Worm (Caenorhabditis elegans) whole organism, young adult: ENCODE data around the gene sad-1.

Experiments
- B0019.2 ChIP-seq: fragments of 200-800 bp; sonication (Bioruptor generic); conservative IDR thresholded peaks from 2 replicates; pipeline ENCODE4 v1.3.6; 2022; ENCODE audit warnings: missing genetic modification reagents, missing genetic modification characterization, missing compliant biosample characterization
- B0261.1 ChIP-seq: sonication (generic microtip); optimal IDR thresholded peaks from 2 replicates; lab custom pipeline; 2016; ENCODE audit warnings: mild to moderate bottlenecking, missing genetic modification characterization, moderate library complexity, missing compliant biosample characterization
- C17E4.6 ChIP-seq: fragments of 200-800 bp; sonication (Bioruptor generic); IDR thresholded peaks from 2 replicates; pipeline ENCODE4 v1.3.6; 2022; ENCODE audit warnings: missing genetic modification reagents, missing genetic modification characterization, missing compliant biosample characterization
- D2030.7 ChIP-seq: fragments of 200-800 bp; sonication (Bioruptor generic); IDR thresholded peaks from 2 replicates; pipeline ENCODE4 v1.3.6; 2022; ENCODE audit warnings: missing genetic modification reagents, missing genetic modification characterization, missing compliant biosample characterization
- F10E7.11 ChIP-seq: sonication (generic microtip); optimal IDR thresholded peaks from 2 replicates; lab custom pipeline; 2017; ENCODE audit warnings: mild to moderate bottlenecking, missing genetic modification characterization, moderate library complexity, missing compliant biosample characterization
- F49E8.2 ChIP-seq: sonication (generic microtip); optimal IDR thresholded peaks from 3 replicates; lab custom pipeline; 2017; ENCODE audit warnings: missing genetic modification characterization, mild to moderate bottlenecking, missing compliant biosample characterization, antibody characterized with exemption, moderate library complexity; ENCODE audit not compliant: insufficient read depth
- F55B11.4 ChIP-seq: sonication (generic microtip); optimal IDR thresholded peaks from 2 replicates; lab custom pipeline; 2016; ENCODE audit warnings: missing compliant biosample characterization, missing genetic modification characterization, borderline replicate concordance; ENCODE audit not compliant: insufficient read depth
- F57A8.1 ChIP-seq: fragments of 200-800 bp; sonication (Bioruptor generic); optimal IDR thresholded peaks from 2 replicates; lab custom pipeline; 2018; ENCODE audit warnings: mild to moderate bottlenecking, missing genetic modification characterization, moderate library complexity, missing compliant biosample characterization
- Y53G8AR.9 ChIP-seq: fragments of 200-800 bp; sonication (Bioruptor generic); conservative IDR thresholded peaks from 2 replicates; pipeline ENCODE4 v1.3.6; 2022; ENCODE audit warnings: missing genetic modification reagents, missing genetic modification characterization, missing compliant biosample characterization
- Y67H2A.10 ChIP-seq: fragments of 200-800 bp; sonication (Bioruptor generic); conservative IDR thresholded peaks from 2 replicates; pipeline ENCODE4 v1.3.6; 2022; ENCODE audit warnings: missing genetic modification reagents, missing genetic modification characterization, missing compliant biosample characterization
- Y79H2A.3 ChIP-seq: fragments of 200-800 bp; sonication (Bioruptor generic); conservative IDR thresholded peaks from 2 replicates; pipeline ENCODE4 v1.3.6; 2022; ENCODE audit warnings: missing genetic modification reagents, missing genetic modification characterization, missing compliant biosample characterization
- atf-7 ChIP-seq: sonication (generic microtip); optimal IDR thresholded peaks from 2 replicates; lab custom pipeline; 2017; ENCODE audit warnings: mild to moderate bottlenecking, missing genetic modification characterization, missing compliant biosample characterization
- bed-1 ChIP-seq: fragments of 200-800 bp; sonication (Bioruptor generic); IDR thresholded peaks from 2 replicates; pipeline ENCODE4 v1.3.6; 2022; ENCODE audit warnings: missing genetic modification reagents, missing genetic modification characterization, missing compliant biosample characterization
- bed-2 ChIP-seq: fragments of 200-800 bp; sonication (Bioruptor generic); IDR thresholded peaks from 2 replicates; pipeline ENCODE4 v1.3.6; 2022; ENCODE audit warnings: missing genetic modification reagents, missing genetic modification characterization, missing compliant biosample characterization
- ceh-100 ChIP-seq: fragments of 200-800 bp; sonication (Bioruptor generic); IDR thresholded peaks from 2 replicates; pipeline ENCODE4 v1.3.6; 2022; ENCODE audit warnings: missing genetic modification reagents, missing genetic modification characterization, missing compliant biosample characterization
- ceh-40 ChIP-seq: fragments of 200-800 bp; sonication (Bioruptor generic); IDR thresholded peaks from 2 replicates; pipeline ENCODE4 v1.3.6; 2022; ENCODE audit warnings: missing genetic modification characterization, missing compliant biosample characterization
- chd-7 ChIP-seq: sonication (generic microtip); optimal IDR thresholded peaks from 2 replicates; lab custom pipeline; 2016; ENCODE audit warnings: mild to moderate bottlenecking, missing genetic modification characterization, moderate library complexity, missing compliant biosample characterization
- die-1 ChIP-seq: sonication (generic microtip); optimal IDR thresholded peaks from 2 replicates; lab custom pipeline; 2016; ENCODE audit warnings: missing genotype, mild to moderate bottlenecking, missing genetic modification characterization, missing compliant biosample characterization
- dox-1 ChIP-seq: fragments of 200-800 bp; sonication (Bioruptor generic); IDR thresholded peaks from 2 replicates; pipeline ENCODE4 v1.3.6; 2022; ENCODE audit warnings: missing genetic modification reagents, missing genetic modification characterization, missing compliant biosample characterization
- him-1 ChIP-seq: sonication (generic microtip); optimal IDR thresholded peaks from 2 replicates; lab custom pipeline; 2016; ENCODE audit warnings: missing genotype, missing genetic modification reagents, missing genetic modification characterization, missing compliant biosample characterization
- hlh-26 ChIP-seq: fragments of 200-800 bp; sonication (Bioruptor generic); conservative IDR thresholded peaks from 2 replicates; pipeline ENCODE4 v1.3.6; 2022; ENCODE audit warnings: missing genetic modification reagents, missing genetic modification characterization, missing compliant biosample characterization
- hmg-1.2 ChIP-seq: fragments of 200-800 bp; sonication (Bioruptor generic); IDR thresholded peaks from 2 replicates; pipeline ENCODE4 v1.3.6; 2022; ENCODE audit warnings: missing genetic modification reagents, missing genetic modification characterization, missing compliant biosample characterization
- hsf-1 ChIP-seq: fragments of 200-800 bp; sonication (Bioruptor generic); IDR thresholded peaks from 2 replicates; pipeline ENCODE4 v1.3.6; 2022; ENCODE audit warnings: missing genetic modification reagents, missing genetic modification characterization, missing compliant biosample characterization
- lag-1 ChIP-seq: fragments of 200-800 bp; sonication (Bioruptor generic); IDR thresholded peaks from 2 replicates; pipeline ENCODE4 v1.3.6; 2022; ENCODE audit warnings: missing genetic modification reagents, missing genetic modification characterization, missing compliant biosample characterization
- let-526 ChIP-seq: fragments of 200-800 bp; sonication (Bioruptor generic); IDR thresholded peaks from 2 replicates; pipeline ENCODE4 v1.3.6; 2022; ENCODE audit warnings: missing genetic modification reagents, missing genetic modification characterization, missing compliant biosample characterization
- lin-26 ChIP-seq: fragments of 200-800 bp; sonication (Bioruptor generic); IDR thresholded peaks from 2 replicates; pipeline ENCODE4 v1.3.6; 2022; ENCODE audit warnings: missing genetic modification reagents, missing genetic modification characterization, missing compliant biosample characterization
- lin-54 ChIP-seq: fragments of 200-800 bp; sonication (Bioruptor generic); optimal IDR thresholded peaks from 2 replicates; lab custom pipeline; 2018; ENCODE audit warnings: mild to moderate bottlenecking, missing genetic modification characterization, missing compliant biosample characterization
- lir-1 ChIP-seq: fragments of 200-800 bp; sonication (Bioruptor generic); conservative IDR thresholded peaks from 2 replicates; pipeline ENCODE4 v1.3.6; 2022; ENCODE audit warnings: missing genetic modification reagents, missing genetic modification characterization, missing compliant biosample characterization
- lsl-1 ChIP-seq: fragments of 200-800 bp; sonication (Bioruptor generic); optimal IDR thresholded peaks from 2 replicates; lab custom pipeline; 2018; ENCODE audit warnings: mild to moderate bottlenecking, missing genetic modification characterization, moderate library complexity, missing compliant biosample characterization
- lsy-27 ChIP-seq: sonication (generic microtip); optimal IDR thresholded peaks from 2 replicates; lab custom pipeline; 2017; ENCODE audit warnings: missing genetic modification characterization, mild to moderate bottlenecking, missing compliant biosample characterization, antibody characterized with exemption, missing genotype, borderline replicate concordance; ENCODE audit not compliant: insufficient read depth
- madf-10 ChIP-seq: sonication (generic microtip); optimal IDR thresholded peaks from 2 replicates; lab custom pipeline; 2016; ENCODE audit warnings: mild to moderate bottlenecking, missing genetic modification characterization, missing compliant biosample characterization
- mes-4 ChIP-seq: sonication (generic microtip); optimal IDR thresholded peaks from 2 replicates; lab custom pipeline; 2016; ENCODE audit warnings: missing genotype, missing genetic modification characterization, missing compliant biosample characterization
- nhr-120 ChIP-seq: fragments of 200-800 bp; sonication (Bioruptor generic); IDR thresholded peaks from 2 replicates; pipeline ENCODE4 v1.3.6; 2022; ENCODE audit warnings: missing genetic modification characterization, missing compliant biosample characterization
- nhr-27 ChIP-seq: fragments of 200-800 bp; sonication (Bioruptor generic); optimal IDR thresholded peaks from 2 replicates; lab custom pipeline; 2018; ENCODE audit warnings: mild to moderate bottlenecking, missing genetic modification characterization, moderate library complexity, missing compliant biosample characterization
- nhr-80 ChIP-seq: sonication (generic microtip); optimal IDR thresholded peaks from 2 replicates; lab custom pipeline; 2016; ENCODE audit warnings: missing genetic modification characterization, missing compliant biosample characterization
- rcor-1 ChIP-seq: fragments of 200-800 bp; sonication (Bioruptor generic); IDR thresholded peaks from 2 replicates; pipeline ENCODE4 v1.3.6; 2022; ENCODE audit warnings: missing genetic modification reagents, missing genetic modification characterization, missing compliant biosample characterization
- rec-8 ChIP-seq, 2 experiments: sonication (generic microtip); optimal IDR thresholded peaks; 2 replicates each; lab custom pipeline; 2016; ENCODE audit warnings: mild to moderate bottlenecking in 2 of 2, missing genetic modification characterization in 2 of 2, missing genetic modification reagents in 2 of 2, missing genotype in 2 of 2, missing biosample characterization in 1 of 2, missing compliant biosample characterization in 1 of 2, moderate library complexity in 1 of 2
- rpc-1 ChIP-seq, 2 experiments: fragments of 150-350 bp in 1 of 2; sonication (generic microtip) in 1 of 2; optimal IDR thresholded peaks; 2 replicates each; lab custom pipeline; 2014 to 2018; ENCODE audit warnings: missing biosample characterization in 1 of 2, missing genetic modification characterization in 1 of 2, missing genetic modification reagents in 1 of 2, missing genotype in 1 of 2
- snpc-1.1 ChIP-seq: sonication (generic microtip); optimal IDR thresholded peaks from 2 replicates; lab custom pipeline; 2017; ENCODE audit warnings: missing genetic modification characterization, mild to moderate bottlenecking, missing compliant biosample characterization, antibody characterized with exemption, moderate library complexity, missing genotype, missing genetic modification reagents; ENCODE audit not compliant: insufficient read depth
- tbx-9 ChIP-seq: sonication (generic microtip); optimal IDR thresholded peaks from 2 replicates; lab custom pipeline; 2016; ENCODE audit warnings: borderline replicate concordance, missing genetic modification characterization, inconsistent platforms, missing compliant biosample characterization
- unc-62 ChIP-seq: fragments of 150-350 bp; optimal IDR thresholded peaks from 2 replicates; lab custom pipeline; 2014; ENCODE audit warnings: missing biosample characterization, missing genetic modification reagents, missing genetic modification characterization
- xnd-1 ChIP-seq: sonication (generic microtip); optimal IDR thresholded peaks from 2 replicates; lab custom pipeline; 2016; ENCODE audit warnings: missing genotype, missing genetic modification reagents, missing genetic modification characterization, missing compliant biosample characterization
- zfh-2 ChIP-seq: fragments of 200-800 bp; sonication (Bioruptor generic); conservative IDR thresholded peaks from 2 replicates; pipeline ENCODE4 v1.3.6; 2022; ENCODE audit warnings: missing genetic modification reagents, missing genetic modification characterization, missing compliant biosample characterization
- ztf-25 ChIP-seq: fragments of 200-800 bp; sonication (Bioruptor generic); IDR thresholded peaks from 2 replicates; pipeline ENCODE4 v1.3.6; 2022; ENCODE audit warnings: missing genetic modification reagents, missing genetic modification characterization, missing compliant biosample characterization
- ztf-26 ChIP-seq: sonication (generic microtip); optimal IDR thresholded peaks from 2 replicates; lab custom pipeline; 2017; ENCODE audit warnings: missing genetic modification characterization, missing compliant biosample characterization
- ztf-28 ChIP-seq: fragments of 200-800 bp; sonication (Bioruptor generic); IDR thresholded peaks from 2 replicates; pipeline ENCODE4 v1.3.6; 2022; ENCODE audit warnings: missing genetic modification reagents, missing genetic modification characterization, missing compliant biosample characterization
- ztf-6 ChIP-seq: fragments of 200-800 bp; sonication (Bioruptor generic); IDR thresholded peaks from 2 replicates; pipeline ENCODE4 v1.3.6; 2022; ENCODE audit warnings: missing genetic modification reagents, missing genetic modification characterization, missing compliant biosample characterization

sad-1 gene

DNA sequence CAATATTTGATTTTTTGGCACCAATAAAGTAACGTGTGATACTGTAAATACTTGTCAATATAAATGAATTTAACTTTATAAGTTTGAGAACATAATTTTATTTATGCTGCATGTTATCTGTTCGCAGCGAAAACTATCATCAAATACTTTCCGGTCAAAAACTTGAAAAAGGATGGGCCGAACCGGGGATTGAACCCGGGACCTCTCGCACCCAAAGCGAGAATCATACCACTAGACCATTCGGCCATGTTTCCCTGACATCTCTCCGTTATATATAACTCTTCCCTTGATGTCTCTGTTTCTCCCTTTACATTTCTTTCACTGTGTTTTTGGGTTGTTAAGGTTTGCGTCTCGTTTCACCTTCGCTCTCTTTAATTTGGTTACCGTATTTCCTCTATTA lies 11.3 kb upstream of the sad-1 start (continued):
- no peak for TF ChIP-seq lsl-1 (GFP tag; lab: Kevin White, UChicago)
- 0 out of 2 replicates have a peak, but pooled peaks have one; percentile 48 for TF ChIP-seq ztf-28 (GFP tag; lab: Robert Waterston, UW)
- no peak for TF ChIP-seq xnd-1 (tag; lab: Kevin White, UChicago)
- TF ChIP-seq hsf-1 (GFP tag; lab: Robert Waterston, UW): no peak
- peak; percentile 62 for TF ChIP-seq Y53G8AR.9 (GFP tag; lab: Robert Waterston, UW)
- peak; percentile 35 for TF ChIP-seq F10E7.11 (tag; lab: Kevin White, UChicago)
- peak; percentile 62 for TF ChIP-seq ztf-26 (tag; lab: Kevin White, UChicago)
- no peak for TF ChIP-seq hlh-26
- TF ChIP-seq snpc-1.1: peak; percentile 19
- no peak; the same call in 1 of the 2 replicates for TF ChIP-seq Y67H2A.10
- TF ChIP-seq nhr-120 (GFP tag; lab: Robert Waterston, UW): 0 out of 2 replicates have a peak, but pooled peaks have one; percentile 68
- TF ChIP-seq Y79H2A.3 (GFP tag; lab: Robert Waterston, UW): no peak
- peak; percentile 52 for TF ChIP-seq atf-7 (tag; lab: Kevin White, UChicago)
- TF ChIP-seq B0019.2 (GFP tag; lab: Robert Waterston, UW): no peak
- TF ChIP-seq rec-8 (tag; optimal IDR thresholded peaks at IDR 0.05; lab: Kevin White, UChicago): peak; percentile 51 to 70
- no peak for TF ChIP-seq lir-1 (GFP tag; lab: Robert Waterston, UW)
- TF ChIP-seq F49E8.2 (tag; lab: Kevin White, UChicago): no peak
- TF ChIP-seq lin-26 (GFP tag; lab: Robert Waterston, UW): peak; percentile 90
- TF ChIP-seq tbx-9 (tag; lab: Kevin White, UChicago): no peak
- no peak for TF ChIP-seq ztf-6 (GFP tag; lab: Robert Waterston, UW)
- TF ChIP-seq rpc-1 (optimal IDR thresholded peaks at IDR 0.05; lab: Kevin White, UChicago): peak; percentile 96
- peak; percentile 94 for TF ChIP-seq rpc-1 (tag; optimal IDR thresholded peaks at IDR 0.05; lab: Kevin White, UChicago)
- TF ChIP-seq F55B11.4: no peak
- no peak for TF ChIP-seq bed-1
- peak; percentile 71 for TF ChIP-seq rcor-1 (GFP tag; lab: Robert Waterston, UW)
- no peak for TF ChIP-seq unc-62 (GFP tag; lab: Kevin White, UChicago)
- no peak for TF ChIP-seq zfh-2 (GFP tag; lab: Robert Waterston, UW)
- TF ChIP-seq mes-4 (tag; lab: Kevin White, UChicago): no peak
- TF ChIP-seq ceh-40: peak; percentile 65; the same call in 1 of the 2 replicates
- TF ChIP-seq die-1 (tag; lab: Kevin White, UChicago): peak; percentile 89
- TF ChIP-seq nhr-27 (tag; lab: Kevin White, UChicago): no peak
- peak; percentile 65 for TF ChIP-seq chd-7
- TF ChIP-seq him-1 (tag; lab: Kevin White, UChicago): peak; percentile 92
- TF ChIP-seq C17E4.6 (GFP tag; lab: Robert Waterston, UW): 0 out of 2 replicates have a peak, but pooled peaks have one; percentile 9
- TF ChIP-seq bed-2 (GFP tag; lab: Robert Waterston, UW): no peak
- TF ChIP-seq ztf-25: 0 out of 2 replicates have a peak, but pooled peaks have one; percentile 32
- TF ChIP-seq ceh-100 (GFP tag; lab: Robert Waterston, UW): 0 out of 2 replicates have a peak, but pooled peaks have one; percentile 26
- TF ChIP-seq dox-1: peak; percentile 86
- peak; percentile 87 for TF ChIP-seq B0261.1 (tag; lab: Kevin White, UChicago)
- TF ChIP-seq lsy-27 (tag; lab: Kevin White, UChicago): no peak
- TF ChIP-seq let-526 (GFP tag; lab: Robert Waterston, UW): no peak
- TF ChIP-seq madf-10 (tag; lab: Kevin White, UChicago): peak; percentile 79
- TF ChIP-seq lin-54 (GFP tag; lab: Kevin White, UChicago): peak; percentile 35
- TF ChIP-seq D2030.7 (GFP tag; lab: Robert Waterston, UW): peak; percentile 77
- peak; percentile 25 for TF ChIP-seq nhr-80 (tag; lab: Kevin White, UChicago)
- TF ChIP-seq lag-1 (GFP tag; lab: Robert Waterston, UW): no peak
- TF ChIP-seq F57A8.1: peak; percentile 2
- peak; percentile 71 for TF ChIP-seq hmg-1.2
